Fruit fly (Drosophila melanogaster) ovary, adult (tissue): Measurements from ENCODE around the gene CG16800.

Experiments
- CG17801 ChIP-seq: fragments of 200-800 bp; optimal IDR thresholded peaks from 2 replicates; lab custom pipeline; 2019; ENCODE audit warnings: missing biosample characterization, mild to moderate bottlenecking, missing genetic modification characterization, moderate library complexity; ENCODE audit not compliant: partially characterized antibody

Gene CG16800

dm6 chr2L:13005304-13005703 lies 38.9 kb downstream of the CG16800 start:
- no peak for TF ChIP-seq CG17801 (GFP tag; lab: Kevin White, UChicago)

- no peak for TF ChIP-seq CG17801 (GFP tag; lab: Kevin White, UChicago)
Observed at dm6 chr2L:13014038-13014790, 47.8 kb downstream of the CG16800 start.
